Worm (Caenorhabditis elegans) whole organism, L3 larva: ENCODE measurements around the gene F40G9.15.

ENCODE experiments used
- R02D3.7 ChIP-seq: fragments of 150-350 bp; optimal IDR thresholded peaks from 2 replicates; lab custom pipeline; 2014; ENCODE audit warnings: missing biosample characterization, missing genetic modification characterization
- aly-2 ChIP-seq: fragments of 150-350 bp; optimal IDR thresholded peaks from 2 replicates; lab custom pipeline; 2014; ENCODE audit warnings: missing biosample characterization, missing genetic modification characterization
- ceh-28 ChIP-seq: fragments of 150-350 bp; optimal IDR thresholded peaks from 2 replicates; lab custom pipeline; 2014; ENCODE audit warnings: missing biosample characterization, missing genetic modification reagents, missing genetic modification characterization
- daf-12 ChIP-seq: fragments of 150-350 bp; optimal IDR thresholded peaks from 2 replicates; lab custom pipeline; 2014; ENCODE audit warnings: missing biosample characterization, missing genetic modification reagents, missing genetic modification characterization
- egl-27 ChIP-seq: sonication (generic microtip); optimal IDR thresholded peaks from 4 replicates; lab custom pipeline; 2017; ENCODE audit warnings: missing biosample characterization, missing genetic modification reagents, missing genetic modification characterization
- fkh-2 ChIP-seq: fragments of 150-350 bp; optimal IDR thresholded peaks from 2 replicates; lab custom pipeline; 2014; ENCODE audit warnings: missing biosample characterization, missing genetic modification reagents, missing genetic modification characterization
- jun-1 ChIP-seq: fragments of 150-350 bp; optimal IDR thresholded peaks from 2 replicates; lab custom pipeline; 2014; ENCODE audit warnings: missing biosample characterization, missing genetic modification reagents, missing genetic modification characterization
- nhr-11 ChIP-seq: fragments of 150-350 bp; optimal IDR thresholded peaks from 2 replicates; lab custom pipeline; 2014; ENCODE audit warnings: missing biosample characterization, missing genetic modification characterization
- nhr-237 ChIP-seq: fragments of 150-350 bp; optimal IDR thresholded peaks from 2 replicates; lab custom pipeline; 2014; ENCODE audit warnings: missing biosample characterization, missing genetic modification characterization
- nhr-28 ChIP-seq: fragments of 150-350 bp; optimal IDR thresholded peaks from 2 replicates; lab custom pipeline; 2014; ENCODE audit warnings: missing biosample characterization, missing genetic modification characterization
- snpc-4 ChIP-seq: fragments of 150-350 bp; optimal IDR thresholded peaks from 2 replicates; lab custom pipeline; 2014; ENCODE audit warnings: missing biosample characterization, missing genetic modification characterization
- unc-39 ChIP-seq: sonication (generic microtip); optimal IDR thresholded peaks from 4 replicates; lab custom pipeline; 2017; ENCODE audit warnings: missing biosample characterization, missing genetic modification characterization
- unc-62 ChIP-seq: fragments of 150-350 bp; sonication (generic microtip); optimal IDR thresholded peaks from 4 replicates; lab custom pipeline; 2014; ENCODE audit warnings: missing biosample characterization, missing genetic modification reagents, missing genetic modification characterization

DNA sequence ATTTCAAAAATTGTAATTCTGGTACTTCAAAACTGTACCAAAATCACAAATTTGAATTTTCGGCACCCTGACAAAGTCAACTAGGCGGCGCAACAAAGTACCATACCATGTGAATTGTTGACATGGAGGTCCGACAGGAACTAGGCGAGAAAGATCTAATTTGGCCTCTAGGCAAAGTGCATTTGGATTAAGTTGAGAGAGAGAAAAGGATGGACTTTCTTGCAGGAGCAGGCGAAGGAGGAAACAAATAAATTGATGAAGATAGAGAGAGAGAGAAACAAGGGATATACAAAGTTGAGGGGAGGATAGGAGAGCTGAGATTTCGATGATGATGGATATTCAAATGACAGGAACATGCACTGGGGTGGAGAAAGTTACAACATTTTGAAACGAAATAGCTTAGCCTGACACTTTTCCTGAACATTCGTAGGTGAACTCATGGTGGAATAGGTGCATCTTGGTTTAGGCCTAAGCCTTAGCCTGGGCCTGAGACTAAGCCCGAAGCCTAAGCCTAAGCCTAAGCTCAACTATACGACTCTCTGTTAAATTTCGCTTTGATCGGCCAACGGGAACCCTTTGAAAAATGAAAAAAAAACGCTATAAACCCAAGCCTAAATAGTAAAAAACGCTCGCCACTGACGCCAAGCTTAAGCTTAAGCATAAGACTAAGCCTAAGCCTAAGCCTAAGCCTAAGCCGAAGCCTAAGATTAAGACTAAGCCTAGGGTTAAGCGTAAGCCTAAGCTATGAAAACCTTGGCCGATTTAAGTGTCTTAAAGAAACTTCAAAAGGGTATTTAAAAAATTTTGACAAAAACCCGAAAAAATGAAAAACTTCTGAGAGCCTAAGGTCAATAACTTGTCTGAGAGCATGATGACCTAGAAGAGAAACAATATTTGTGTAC lies 26.9 kb downstream of the F40G9.15 start:
- no peak for TF ChIP-seq nhr-28 (tag; lab: Kevin White, UChicago)
- TF ChIP-seq egl-27 (tag; lab: Kevin White, UChicago), result no peak
- no peak for TF ChIP-seq daf-12
- TF ChIP-seq unc-39 (tag; lab: Kevin White, UChicago), result no peak
- TF ChIP-seq jun-1 (tag; lab: Kevin White, UChicago), result no peak
- TF ChIP-seq nhr-237, result no peak
- TF ChIP-seq fkh-2 (tag; lab: Kevin White, UChicago), result no peak
- TF ChIP-seq nhr-11 (tag; lab: Kevin White, UChicago), result no peak
- TF ChIP-seq aly-2 (tag; lab: Kevin White, UChicago), result no peak
- TF ChIP-seq ceh-28 (tag; lab: Kevin White, UChicago), result no peak
- TF ChIP-seq R02D3.7 (tag; lab: Kevin White, UChicago), result no peak
- no peak for TF ChIP-seq unc-62
- TF ChIP-seq snpc-4 (tag; lab: Kevin White, UChicago), result no peak
